Worm (Caenorhabditis elegans): Measurements from ENCODE around the gene C26B9.6.
A peak's percentile ranks its signal among the peaks of the same experiment; 100 is the strongest.

C26B9.6 gene

DNA sequence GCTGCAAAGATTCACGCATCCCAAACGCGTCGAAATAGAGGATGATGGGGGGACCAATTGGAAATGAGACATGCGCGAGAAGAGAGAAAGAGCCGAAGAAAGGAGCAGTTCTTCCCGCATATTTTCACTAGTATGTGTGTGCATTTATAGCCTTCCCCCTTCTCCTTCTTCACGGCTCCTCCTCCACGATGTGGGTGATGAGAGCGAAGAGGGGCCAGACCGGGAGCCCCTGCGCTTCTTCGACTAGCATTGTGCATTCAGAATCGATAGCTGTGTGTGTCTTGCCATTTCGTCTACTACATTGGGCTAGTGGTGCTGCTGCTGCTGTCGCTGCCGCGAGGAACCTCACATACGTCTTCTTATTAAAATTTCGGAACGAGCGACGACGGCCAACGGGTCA, 33.0 kb upstream of the C26B9.6 start, which contains the start of gene jkk-1:
Gene jkk-1, plus strand, starts transcription at position 249 of the 400 bp plus-strand sequence.
- no peak for TF ChIP-seq pes-1 (GFP tag; IDR thresholded peaks at IDR 0.05)
- TF ChIP-seq ama-1 (optimal IDR thresholded peaks at IDR 0.05), result no peak
- TF ChIP-seq tbx-37 (GFP tag; conservative IDR thresholded peaks at IDR 0.05), result no peak
- no peak for TF ChIP-seq B0310.2 (tag; optimal IDR thresholded peaks at IDR 0.05)
- TF ChIP-seq F13C5.2 (tag; optimal IDR thresholded peaks at IDR 0.05), result no peak
- TF ChIP-seq ets-7 (tag; optimal IDR thresholded peaks at IDR 0.05), result no peak
- no peak for TF ChIP-seq flt-1 (GFP tag; IDR thresholded peaks at IDR 0.05)
- TF ChIP-seq hnd-1 (tag; optimal IDR thresholded peaks at IDR 0.05), result no peak
- no peak for TF ChIP-seq tbx-11 (GFP tag; IDR thresholded peaks at IDR 0.05)
- TF ChIP-seq ceh-13 (GFP tag; optimal IDR thresholded peaks at IDR 0.05), result no peak
- no peak for TF ChIP-seq sea-1 (GFP tag; conservative IDR thresholded peaks at IDR 0.05)
- TF ChIP-seq ceh-36 (tag; optimal IDR thresholded peaks at IDR 0.05), result no peak
- no peak for TF ChIP-seq hmg-4 (GFP tag; optimal IDR thresholded peaks at IDR 0.05)
- TF ChIP-seq scrt-1 (GFP tag; IDR thresholded peaks at IDR 0.05), result no peak
- no peak for TF ChIP-seq aly-1 (tag; optimal IDR thresholded peaks at IDR 0.05)
- no peak for TF ChIP-seq tra-4 (tag; optimal IDR thresholded peaks at IDR 0.05)
- no peak for TF ChIP-seq hmbx-1 (tag; optimal IDR thresholded peaks at IDR 0.05)

DNA sequence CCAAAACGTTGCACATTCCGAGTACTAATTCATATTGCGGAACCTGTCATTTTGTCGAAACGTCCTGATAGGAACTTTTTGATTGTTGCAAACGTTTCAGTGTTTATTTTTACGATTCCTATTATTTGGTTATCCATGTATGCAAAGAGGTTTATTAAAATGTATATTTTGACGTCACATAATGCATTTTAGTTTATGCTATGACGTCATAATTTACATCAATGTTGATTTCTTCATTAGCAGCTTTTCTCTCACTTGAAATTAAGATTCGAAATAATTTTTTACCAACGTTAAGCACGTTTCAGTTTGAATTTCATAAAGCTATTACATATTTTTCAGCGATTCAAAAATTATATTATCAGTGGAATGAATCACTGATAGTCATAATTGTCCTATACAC, 31.3 kb upstream of the C26B9.6 start:
- TF ChIP-seq ceh-36 (tag; optimal IDR thresholded peaks at IDR 0.05) (no peak), B0310.2 (tag; optimal IDR thresholded peaks at IDR 0.05) (no peak), scrt-1 (GFP tag; IDR thresholded peaks at IDR 0.05) (no peak)

DNA sequence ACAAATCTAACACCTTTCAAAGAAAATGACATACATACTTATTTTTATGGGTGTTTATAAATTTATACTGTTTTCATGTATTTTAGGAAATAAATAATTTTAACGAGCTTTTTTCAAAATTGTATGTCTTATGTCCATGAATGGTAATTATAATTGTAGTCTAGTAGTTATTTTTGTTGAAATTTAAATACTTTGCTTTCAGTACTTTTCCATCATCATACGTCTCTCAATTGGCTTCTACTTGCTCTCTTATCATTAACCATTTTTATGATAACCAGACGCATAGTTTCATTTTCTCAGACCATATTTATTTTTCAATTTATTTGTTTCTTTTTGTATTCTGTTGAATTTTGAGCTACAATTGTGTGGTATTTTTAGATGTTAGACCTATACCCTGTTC, 30.2 kb upstream of the C26B9.6 start, which contains the start of gene F35C8.5:
Gene F35C8.5, plus strand, starts transcription at position 377 of the 400 bp plus-strand sequence.
- TF ChIP-seq ama-1 (optimal IDR thresholded peaks at IDR 0.05) (no peak), tbx-37 (GFP tag; conservative IDR thresholded peaks at IDR 0.05) (no peak), flt-1 (GFP tag; IDR thresholded peaks at IDR 0.05) (no peak), hmg-4 (GFP tag; optimal IDR thresholded peaks at IDR 0.05) (no peak), ceh-36 (tag; optimal IDR thresholded peaks at IDR 0.05) (no peak), hmbx-1 (tag; optimal IDR thresholded peaks at IDR 0.05) (no peak), hnd-1 (tag; optimal IDR thresholded peaks at IDR 0.05) (no peak), tra-4 (tag; optimal IDR thresholded peaks at IDR 0.05) (no peak), pes-1 (GFP tag; IDR thresholded peaks at IDR 0.05) (no peak), F13C5.2 (tag; optimal IDR thresholded peaks at IDR 0.05) (no peak), B0310.2 (tag; optimal IDR thresholded peaks at IDR 0.05) (no peak), ceh-13 (GFP tag; optimal IDR thresholded peaks at IDR 0.05) (no peak), scrt-1 (GFP tag; IDR thresholded peaks at IDR 0.05) (no peak)

DNA sequence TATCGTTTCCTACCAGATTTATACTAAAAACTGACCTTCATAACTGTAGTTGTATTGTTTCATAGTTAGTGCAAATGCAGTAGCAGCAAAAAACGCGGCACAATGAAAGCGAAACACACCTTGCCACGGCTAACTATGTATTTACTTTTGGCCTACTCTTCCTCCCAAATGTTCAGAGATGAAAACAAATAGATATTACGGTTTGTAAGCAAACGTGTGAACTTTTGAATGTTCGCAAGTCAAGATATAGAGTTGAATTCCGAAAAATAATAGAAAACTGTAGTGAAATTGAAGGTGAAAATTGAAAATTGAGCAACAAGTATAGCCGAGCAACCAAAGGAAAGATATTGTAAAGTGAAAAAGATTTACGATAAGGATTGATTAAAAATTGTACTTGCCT, 29.0 kb upstream of the C26B9.6 start, which contains the start of gene chtl-1:
Gene chtl-1, minus strand, starts transcription at position 101 of the 400 bp plus-strand sequence.
- TF ChIP-seq aly-1 (tag; optimal IDR thresholded peaks at IDR 0.05) (no peak), ceh-36 (tag; optimal IDR thresholded peaks at IDR 0.05) (no peak), ets-7 (tag; optimal IDR thresholded peaks at IDR 0.05) (no peak), scrt-1 (GFP tag; IDR thresholded peaks at IDR 0.05) (no peak), pes-1 (GFP tag; IDR thresholded peaks at IDR 0.05) (no peak), hmbx-1 (tag; optimal IDR thresholded peaks at IDR 0.05) (no peak), F13C5.2 (tag; optimal IDR thresholded peaks at IDR 0.05) (no peak), sea-1 (GFP tag; conservative IDR thresholded peaks at IDR 0.05) (no peak), hnd-1 (tag; optimal IDR thresholded peaks at IDR 0.05) (no peak), hmg-4 (GFP tag; optimal IDR thresholded peaks at IDR 0.05) (no peak)

DNA sequence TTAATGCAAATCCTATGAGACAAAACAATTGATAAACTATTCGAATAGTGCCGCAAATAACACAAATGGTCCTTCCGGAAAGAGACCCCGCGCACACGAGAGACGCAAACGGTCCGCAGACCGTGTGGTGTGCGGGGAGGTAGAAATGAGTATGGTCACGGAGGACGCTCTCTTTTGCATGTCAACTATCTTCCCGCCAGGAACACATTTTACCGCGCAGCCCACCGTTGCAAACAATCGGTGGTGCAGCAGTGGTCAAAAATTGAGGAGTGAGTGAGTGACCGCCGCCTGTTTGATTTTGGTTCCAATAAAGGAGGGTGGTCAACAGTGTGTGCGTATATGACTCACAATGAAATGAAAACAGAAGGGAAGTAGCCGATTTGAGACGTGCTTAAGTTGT, 25.4 kb upstream of the C26B9.6 start:
- TF ChIP-seq sea-1 (GFP tag; conservative IDR thresholded peaks at IDR 0.05), result no peak
- TF ChIP-seq hmg-4 (GFP tag; optimal IDR thresholded peaks at IDR 0.05), result peak; percentile 75
- TF ChIP-seq aly-1 (tag; optimal IDR thresholded peaks at IDR 0.05), result peak; percentile 12

DNA sequence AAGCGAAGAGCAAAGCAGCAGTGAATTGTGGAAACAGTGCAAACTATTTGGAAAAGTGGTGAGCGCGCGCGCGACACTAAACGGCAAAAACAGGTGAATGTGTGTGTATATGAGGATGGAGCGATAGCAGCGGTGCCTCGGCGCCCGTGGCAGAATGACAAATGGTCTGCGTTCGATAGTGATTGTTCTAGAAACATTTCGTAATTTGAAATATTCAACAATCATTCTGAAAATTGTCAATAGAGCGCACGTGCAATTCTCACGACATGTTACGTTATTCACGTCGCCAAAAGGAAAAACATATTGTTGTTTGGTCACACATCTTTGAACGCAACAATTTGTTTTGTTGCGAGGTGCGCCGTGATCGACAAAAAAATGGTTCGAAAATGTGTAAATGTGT, 20.0 kb upstream of the C26B9.6 start:
- TF ChIP-seq hmbx-1 (tag; optimal IDR thresholded peaks at IDR 0.05), result no peak

DNA sequence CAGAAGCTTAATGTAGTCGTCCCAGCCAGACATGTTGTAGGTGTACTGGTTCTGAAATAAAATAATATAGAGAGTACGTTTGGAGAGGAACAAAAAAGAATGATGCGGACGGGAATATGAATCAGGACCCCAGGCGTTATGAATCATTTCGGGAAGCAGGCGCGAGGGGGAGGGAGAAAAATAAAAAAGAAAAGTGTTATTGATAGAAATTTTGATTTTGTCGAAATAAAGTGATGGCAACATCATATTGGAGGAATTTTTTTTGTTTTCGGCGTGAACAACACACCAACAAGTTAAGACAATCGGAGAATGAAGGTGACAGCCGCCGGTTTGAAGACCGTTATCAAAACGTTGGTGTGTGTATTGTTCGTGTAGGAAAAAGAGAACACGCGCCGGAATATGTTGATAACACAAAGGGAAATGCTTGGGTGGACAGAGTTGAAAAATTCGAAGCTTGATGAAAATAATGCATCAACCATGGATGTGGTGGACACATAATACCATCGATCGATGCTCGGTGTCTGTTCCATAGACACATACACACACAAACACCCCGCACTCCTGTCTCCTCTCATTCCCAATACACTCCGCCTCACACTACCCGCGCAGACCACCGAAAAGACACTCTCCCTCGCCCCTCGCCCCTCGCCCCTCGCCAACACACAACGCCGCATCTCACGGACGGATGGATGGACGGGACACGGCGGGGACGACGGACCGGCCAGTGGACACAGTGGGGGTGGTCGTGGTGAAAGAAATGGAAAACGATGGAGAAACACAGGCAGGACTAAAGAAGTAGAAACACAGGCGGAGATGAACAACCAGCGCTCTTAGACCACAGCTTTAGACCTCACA, 19.0 kb upstream of the C26B9.6 start, which contains the start of gene pfn-2:
Gene pfn-2, minus strand, starts transcription at position 51 of the 855 bp plus-strand sequence.
- peak; percentile 15 for TF ChIP-seq aly-1 (tag; optimal IDR thresholded peaks at IDR 0.05)
- peak; percentile 40 for TF ChIP-seq F13C5.2 (tag; optimal IDR thresholded peaks at IDR 0.05)
- TF ChIP-seq sea-1 (GFP tag; conservative IDR thresholded peaks at IDR 0.05), result no peak
- TF ChIP-seq ets-7 (tag; optimal IDR thresholded peaks at IDR 0.05), result no peak
- TF ChIP-seq B0310.2 (tag; optimal IDR thresholded peaks at IDR 0.05), result no peak
- no peak for TF ChIP-seq pes-1 (GFP tag; IDR thresholded peaks at IDR 0.05)
- TF ChIP-seq ceh-13 (GFP tag; optimal IDR thresholded peaks at IDR 0.05), result peak; percentile 6
- 0 out of 2 replicates have a peak, but pooled peaks have one; percentile 9 for TF ChIP-seq tbx-11 (GFP tag; IDR thresholded peaks at IDR 0.05)
- no peak for TF ChIP-seq tra-4 (tag; optimal IDR thresholded peaks at IDR 0.05)
- no peak for TF ChIP-seq ceh-36 (tag; optimal IDR thresholded peaks at IDR 0.05)
- no peak for TF ChIP-seq hmbx-1 (tag; optimal IDR thresholded peaks at IDR 0.05)
- peak; percentile 52 for TF ChIP-seq tbx-37 (GFP tag; conservative IDR thresholded peaks at IDR 0.05)
- no peak for TF ChIP-seq scrt-1 (GFP tag; IDR thresholded peaks at IDR 0.05)
- no peak for TF ChIP-seq ama-1 (optimal IDR thresholded peaks at IDR 0.05)
- no peak for TF ChIP-seq hnd-1 (tag; optimal IDR thresholded peaks at IDR 0.05)
- 0 out of 2 replicates have a peak, but pooled peaks have one; percentile 17 for TF ChIP-seq flt-1 (GFP tag; IDR thresholded peaks at IDR 0.05)
- TF ChIP-seq hmg-4 (GFP tag; optimal IDR thresholded peaks at IDR 0.05), result peak; percentile 89
